Fruit fly (Drosophila melanogaster): ENCODE measurements around the gene CkIIalpha-i1.
A peak's percentile ranks its signal among the peaks of the same experiment; 100 is the strongest.

CkIIalpha-i1 gene

DNA sequence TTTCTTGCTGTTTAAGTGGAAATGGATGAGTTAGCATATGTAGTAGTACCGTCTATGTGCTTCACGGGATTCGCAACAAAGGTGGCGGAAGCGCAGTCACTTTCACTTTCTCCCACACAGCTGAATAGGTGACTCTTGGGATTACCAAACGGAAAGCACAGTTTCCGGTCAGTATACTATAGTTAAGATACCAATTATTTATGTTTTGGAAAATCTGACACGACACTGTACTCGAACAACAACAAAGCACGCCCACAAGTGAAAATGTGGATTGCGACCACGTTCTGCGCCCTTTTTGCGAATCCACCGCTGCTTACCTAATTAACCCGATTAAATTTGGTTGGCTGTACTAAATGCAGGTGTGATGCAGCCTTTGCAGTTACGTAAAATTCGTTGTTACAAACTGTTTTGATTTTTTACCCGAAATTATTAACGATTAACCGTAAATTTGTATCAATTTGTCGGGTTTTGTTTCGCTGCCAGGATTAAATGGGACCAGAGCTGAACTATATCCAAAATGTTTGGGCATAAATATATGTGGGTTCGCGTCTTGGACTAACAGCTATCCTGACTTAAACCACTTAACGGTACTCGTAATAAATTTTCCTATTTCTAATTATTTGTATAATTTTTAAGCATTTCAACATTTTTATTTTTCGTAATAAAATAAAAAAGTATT is 18.2 kb downstream of the CkIIalpha-i1 start, which contains the start of gene CG18081 (continued):
- TF ChIP-seq CG9876 (GFP tag; optimal IDR thresholded peaks at IDR 0.05) (no peak), exex (tag; optimal IDR thresholded peaks at IDR 0.05) (peak; percentile 6), Side (GFP tag; optimal IDR thresholded peaks at IDR 0.05) (no peak), Myb (GFP tag; optimal IDR thresholded peaks at IDR 0.05) (peak; percentile 85), Mrtf (GFP tag; IDR thresholded peaks at IDR 0.05) (no peak), HHEX (GFP tag; optimal IDR thresholded peaks at IDR 0.05) (no peak), Taf1 (GFP tag; IDR thresholded peaks at IDR 0.05) (no peak), HLH54F (GFP tag; optimal IDR thresholded peaks at IDR 0.05) (no peak), CG8359 (GFP tag; optimal IDR thresholded peaks at IDR 0.05; ENCODE audit: borderline replicate concordance) (no peak), CG13894 (tag; optimal IDR thresholded peaks at IDR 0.05) (no peak), sim (GFP tag; IDR thresholded peaks at IDR 0.05) (no peak), eyg (GFP tag; optimal IDR thresholded peaks at IDR 0.05) (no peak), Xbp1 (GFP tag; optimal IDR thresholded peaks at IDR 0.05) (no peak), H15 (GFP tag; IDR thresholded peaks at IDR 0.05) (no peak), CG17802 (tag; optimal IDR thresholded peaks at IDR 0.05) (no peak), ranshi (GFP tag; IDR thresholded peaks at IDR 0.05) (no peak), C15 (GFP tag; IDR thresholded peaks at IDR 0.05) (no peak), tna (GFP tag; IDR thresholded peaks at IDR 0.05; ENCODE audit: partially characterized antibody) (no peak), jing (GFP tag; optimal IDR thresholded peaks at IDR 0.05) (no peak), prd (optimal IDR thresholded peaks at IDR 0.05) (no peak), prd (GFP tag; IDR thresholded peaks at IDR 0.05) (no peak), gcm (GFP tag; optimal IDR thresholded peaks at IDR 0.05) (no peak), bbx (GFP tag; IDR thresholded peaks at IDR 0.05; ENCODE audit: partially characterized antibody) (no peak), CG33213 (GFP tag; optimal IDR thresholded peaks at IDR 0.05) (no peak), lilli (GFP tag; optimal IDR thresholded peaks at IDR 0.05) (no peak), MBD-R2 (GFP tag; IDR thresholded peaks at IDR 0.05) (peak; percentile 42), CHES-1-like (GFP tag; optimal IDR thresholded peaks at IDR 0.05) (peak; percentile 14), croc (GFP tag; conservative IDR thresholded peaks at IDR 0.05) (no peak), chn (GFP tag; optimal IDR thresholded peaks at IDR 0.05) (no peak), Hmx (GFP tag; optimal IDR thresholded peaks at IDR 0.05) (no peak), Pdp1 (GFP tag; optimal IDR thresholded peaks at IDR 0.05) (peak in 1 of 2 experiments; percentile 73), Gsc (GFP tag; IDR thresholded peaks at IDR 0.05) (no peak), lbe (GFP tag; optimal IDR thresholded peaks at IDR 0.05) (no peak), CG30403 (GFP tag; optimal IDR thresholded peaks at IDR 0.05) (no peak), CG7963 (GFP tag; IDR thresholded peaks at IDR 0.05; ENCODE audit: partially characterized antibody) (no peak), otp (GFP tag; IDR thresholded peaks at IDR 0.05) (no peak), Camta (GFP tag; optimal IDR thresholded peaks at IDR 0.05) (no peak), Dbx (GFP tag; IDR thresholded peaks at IDR 0.05) (no peak), fu2 (GFP tag; optimal IDR thresholded peaks at IDR 0.05) (no peak), sug (tag; optimal IDR thresholded peaks at IDR 0.05) (peak; percentile 12), CG2712 (tag; optimal IDR thresholded peaks at IDR 0.05) (peak; percentile 24), kay (GFP tag; optimal IDR thresholded peaks at IDR 0.05) (no peak), CG10147 (GFP tag; optimal IDR thresholded peaks at IDR 0.05) (no peak), CG7745 (tag; optimal IDR thresholded peaks at IDR 0.05) (no peak), Lpt (GFP tag; optimal IDR thresholded peaks at IDR 0.05) (no peak), CG17186 (GFP tag; optimal IDR thresholded peaks at IDR 0.05) (no peak), CG17328 (GFP tag; IDR thresholded peaks at IDR 0.05) (no peak), Bdp1 (GFP tag; optimal IDR thresholded peaks at IDR 0.05) (no peak), CG2199 (GFP tag; IDR thresholded peaks at IDR 0.05) (no peak), ewg (GFP tag; optimal IDR thresholded peaks at IDR 0.05) (no peak), CG12104 (GFP tag; optimal IDR thresholded peaks at IDR 0.05) (no peak)
